Fruit fly (Drosophila melanogaster) whole organism, embryonic: ENCODE data around the gene Gr98c.
A peak's percentile ranks its signal among the peaks of the same experiment; 100 is the strongest.

ENCODE experiments used
- Abd-B ChIP-seq: fragments of 200-800 bp; sonication (Bioruptor generic); optimal IDR thresholded peaks from 2 replicates; lab custom pipeline; 2018; ENCODE audit warnings: missing biosample characterization, mild to moderate bottlenecking, missing genetic modification characterization, moderate library complexity
- Bdp1 ChIP-seq: fragments of 200-800 bp; sonication (Bioruptor generic); optimal IDR thresholded peaks from 3 replicates; lab custom pipeline; 2016; ENCODE audit warnings: missing biosample characterization, missing genetic modification characterization
- CG10209 ChIP-seq: fragments of 200-800 bp; sonication (Bioruptor generic); optimal IDR thresholded peaks from 3 replicates; lab custom pipeline; 2017; ENCODE audit warnings: missing biosample characterization, mild to moderate bottlenecking, missing genetic modification characterization, missing genetic modification reagents
- CG10321 ChIP-seq: fragments of 200-800 bp; sonication (Bioruptor generic); IDR thresholded peaks from 2 replicates; pipeline ENCODE4 v1.3.6; 2022; ENCODE audit warnings: missing biosample characterization, missing genetic modification characterization
- CG11696 ChIP-seq: fragments of 200-800 bp; sonication (Bioruptor generic); IDR thresholded peaks from 2 replicates; pipeline ENCODE4 v1.3.6; 2022; ENCODE audit warnings: missing biosample characterization, missing genetic modification characterization
- CG12299 ChIP-seq: fragments of 200-800 bp; sonication (Bioruptor generic); optimal IDR thresholded peaks from 2 replicates; lab custom pipeline; 2018; ENCODE audit warnings: missing biosample characterization, mild to moderate bottlenecking, missing genetic modification characterization
- CG16813 ChIP-seq: fragments of 200-800 bp; sonication (Bioruptor generic); IDR thresholded peaks from 3 replicates; pipeline ENCODE4 v1.3.6; 2022; ENCODE audit warnings: missing biosample characterization, missing genetic modification characterization; ENCODE audit not compliant: partially characterized antibody
- CG17328 ChIP-seq: fragments of 200-800 bp; sonication (Bioruptor generic); IDR thresholded peaks from 2 replicates; pipeline ENCODE4 v1.3.6; 2022; ENCODE audit warnings: missing biosample characterization, missing genetic modification characterization
- CG18764 ChIP-seq: fragments of 200-800 bp; sonication (Bioruptor generic); optimal IDR thresholded peaks from 3 replicates; lab custom pipeline; 2016; ENCODE audit warnings: missing biosample characterization, missing genetic modification characterization
- CG2678 ChIP-seq: fragments of 200-800 bp; sonication (Bioruptor generic); optimal IDR thresholded peaks from 3 replicates; lab custom pipeline; 2019; ENCODE audit warnings: missing biosample characterization, mild to moderate bottlenecking, missing genetic modification characterization, moderate library complexity
- CG2875 ChIP-seq: fragments of 200-800 bp; sonication (Bioruptor generic); optimal IDR thresholded peaks from 2 replicates; lab custom pipeline; 2017; ENCODE audit warnings: missing biosample characterization, mild to moderate bottlenecking, missing genetic modification characterization, missing genetic modification reagents
- CG30020 ChIP-seq: fragments of 200-800 bp; optimal IDR thresholded peaks from 2 replicates; lab custom pipeline; 2019; ENCODE audit warnings: missing biosample characterization, mild to moderate bottlenecking, missing genetic modification characterization, moderate library complexity
- CG30431 ChIP-seq: fragments of 200-800 bp; sonication (Bioruptor generic); optimal IDR thresholded peaks from 2 replicates; lab custom pipeline; 2017; ENCODE audit warnings: missing biosample characterization, missing genetic modification characterization
- CG31365 ChIP-seq: fragments of 200-800 bp; sonication (Bioruptor generic); optimal IDR thresholded peaks from 2 replicates; lab custom pipeline; 2018; ENCODE audit warnings: missing biosample characterization, mild to moderate bottlenecking, missing genetic modification characterization
- CG4328 ChIP-seq: fragments of 200-800 bp; sonication (Bioruptor generic); optimal IDR thresholded peaks from 3 replicates; lab custom pipeline; 2017; ENCODE audit warnings: missing biosample characterization, missing genetic modification reagents, missing genetic modification characterization
- CG6791 ChIP-seq: fragments of 200-800 bp; sonication (Bioruptor generic); IDR thresholded peaks from 3 replicates; pipeline ENCODE4 v1.3.6; 2022; ENCODE audit warnings: missing biosample characterization, missing genetic modification characterization; ENCODE audit not compliant: partially characterized antibody
- CG7839 ChIP-seq: fragments of 200-800 bp; sonication (Bioruptor generic); optimal IDR thresholded peaks from 3 replicates; lab custom pipeline; 2018; ENCODE audit warnings: missing biosample characterization, mild to moderate bottlenecking, missing genetic modification characterization, moderate library complexity
- CHES-1-like ChIP-seq: fragments of 200-800 bp; sonication (Bioruptor generic); optimal IDR thresholded peaks from 2 replicates; lab custom pipeline; 2016; ENCODE audit warnings: missing biosample characterization, missing genetic modification characterization
- D19B ChIP-seq: fragments of 200-800 bp; sonication (Bioruptor generic); optimal IDR thresholded peaks from 2 replicates; lab custom pipeline; 2017; ENCODE audit warnings: missing biosample characterization, mild to moderate bottlenecking, missing genetic modification characterization
- Deaf1 ChIP-seq: fragments of 200-800 bp; optimal IDR thresholded peaks from 3 replicates; lab custom pipeline; 2019; ENCODE audit warnings: missing biosample characterization, mild to moderate bottlenecking, missing genetic modification characterization, moderate library complexity
- Dfd ChIP-seq, 2 experiments: fragments of >200 bp; optimal IDR thresholded peaks; 2 replicates each; lab custom pipeline; 2017; ENCODE audit warnings: missing biosample characterization in 2 of 2, missing genetic modification characterization in 2 of 2
- Dll ChIP-seq: fragments of 200-800 bp; sonication (Bioruptor generic); IDR thresholded peaks from 4 replicates; pipeline ENCODE4 v1.3.6; 2022; ENCODE audit warnings: missing biosample characterization, missing genetic modification characterization; ENCODE audit not compliant: partially characterized antibody
- Elba2 ChIP-seq: fragments of 200-800 bp; sonication (Bioruptor generic); optimal IDR thresholded peaks from 3 replicates; lab custom pipeline; 2016; ENCODE audit warnings: missing biosample characterization, missing genetic modification characterization
- Fer3 ChIP-seq: fragments of 200-800 bp; sonication (Bioruptor generic); optimal IDR thresholded peaks from 2 replicates; lab custom pipeline; 2018; ENCODE audit warnings: missing biosample characterization, mild to moderate bottlenecking, missing genetic modification characterization, moderate library complexity
- Max ChIP-seq: fragments of 200-800 bp; sonication (Bioruptor generic); optimal IDR thresholded peaks from 2 replicates; lab custom pipeline; 2016; ENCODE audit warnings: missing biosample characterization, mild to moderate bottlenecking, missing genetic modification characterization
- Mes4 ChIP-seq: fragments of 200-800 bp; sonication (Bioruptor generic); optimal IDR thresholded peaks from 2 replicates; lab custom pipeline; 2016; ENCODE audit warnings: missing biosample characterization, missing genetic modification characterization
- Six4 ChIP-seq: fragments of 200-800 bp; sonication (Bioruptor generic); optimal IDR thresholded peaks from 2 replicates; lab custom pipeline; 2016; ENCODE audit warnings: missing biosample characterization, missing genetic modification characterization
- Sox102F ChIP-seq: fragments of 200-800 bp; sonication (Bioruptor generic); optimal IDR thresholded peaks from 2 replicates; lab custom pipeline; 2018; ENCODE audit warnings: missing biosample characterization, mild to moderate bottlenecking, missing genetic modification characterization, moderate library complexity
- YL-1 ChIP-seq: fragments of 200-800 bp; sonication (Bioruptor generic); optimal IDR thresholded peaks from 3 replicates; lab custom pipeline; 2017; ENCODE audit warnings: missing biosample characterization, mild to moderate bottlenecking, missing genetic modification characterization
- ac ChIP-seq: fragments of 200-800 bp; sonication (Bioruptor generic); optimal IDR thresholded peaks from 3 replicates; lab custom pipeline; 2017; ENCODE audit warnings: missing biosample characterization, mild to moderate bottlenecking, missing genetic modification characterization
- ato ChIP-seq: fragments of 200-800 bp; sonication (Bioruptor generic); IDR thresholded peaks from 2 replicates; pipeline ENCODE4 v1.3.6; 2022; ENCODE audit warnings: missing biosample characterization, missing genetic modification characterization; ENCODE audit not compliant: partially characterized antibody
- cad ChIP-seq: fragments of >200 bp; optimal IDR thresholded peaks from 2 replicates; lab custom pipeline; 2017; ENCODE audit warnings: missing biosample characterization, missing genetic modification characterization
- cato ChIP-seq: fragments of 200-800 bp; sonication (Bioruptor generic); optimal IDR thresholded peaks from 2 replicates; lab custom pipeline; 2016; ENCODE audit warnings: missing biosample characterization, missing genetic modification characterization, borderline replicate concordance
- fd102C ChIP-seq: fragments of 200-800 bp; sonication (Bioruptor generic); optimal IDR thresholded peaks from 2 replicates; lab custom pipeline; 2018; ENCODE audit warnings: missing biosample characterization, mild to moderate bottlenecking, missing genetic modification characterization, moderate library complexity
- fd3F ChIP-seq: fragments of 200-800 bp; sonication (Bioruptor generic); optimal IDR thresholded peaks from 2 replicates; lab custom pipeline; 2018; ENCODE audit warnings: missing biosample characterization, mild to moderate bottlenecking, missing genetic modification characterization, moderate library complexity
- gcm2 ChIP-seq: fragments of 200-800 bp; sonication (Bioruptor generic); optimal IDR thresholded peaks from 2 replicates; lab custom pipeline; 2016; ENCODE audit warnings: missing biosample characterization, missing genetic modification characterization
- her ChIP-seq: fragments of 200-800 bp; sonication (Bioruptor generic); optimal IDR thresholded peaks from 2 replicates; lab custom pipeline; 2016; ENCODE audit warnings: missing biosample characterization, missing genetic modification characterization
- jigr1 ChIP-seq: fragments of 200-800 bp; sonication (Bioruptor generic); IDR thresholded peaks from 3 replicates; pipeline ENCODE4 v1.3.6; 2022; ENCODE audit warnings: missing biosample characterization, missing genetic modification characterization
- lab ChIP-seq: fragments of 200-800 bp; sonication (Bioruptor generic); optimal IDR thresholded peaks from 3 replicates; lab custom pipeline; 2017; ENCODE audit warnings: missing biosample characterization, missing genetic modification characterization, mild to moderate bottlenecking, moderate library complexity, missing genetic modification reagents
- mam ChIP-seq: fragments of 200-800 bp; sonication (Bioruptor generic); optimal IDR thresholded peaks from 3 replicates; lab custom pipeline; 2016; ENCODE audit warnings: missing biosample characterization, missing genetic modification characterization
- mld ChIP-seq: fragments of 200-800 bp; sonication (Bioruptor generic); IDR thresholded peaks from 3 replicates; pipeline ENCODE4 v1.3.6; 2022; ENCODE audit warnings: missing biosample characterization, missing genetic modification characterization; ENCODE audit not compliant: partially characterized antibody
- odd ChIP-seq: fragments of 200-800 bp; sonication (Bioruptor generic); optimal IDR thresholded peaks from 2 replicates; lab custom pipeline; 2017; ENCODE audit warnings: missing biosample characterization, mild to moderate bottlenecking, missing genetic modification characterization
- otp ChIP-seq: fragments of 200-800 bp; sonication (Bioruptor generic); IDR thresholded peaks from 3 replicates; pipeline ENCODE4, ENCODE4 v1.3.6; 2022; ENCODE audit warnings: missing biosample characterization, missing genetic modification characterization
- prd ChIP-seq, 3 experiments: fragments of >200 bp in 2 of 3; fragments of 200-800 bp in 1 of 3; sonication (Bioruptor generic) in 1 of 3; optimal IDR thresholded peaks in 2 of 3; IDR thresholded peaks in 1 of 3; 2 replicates in 2 of 3; 3 replicates in 1 of 3; pipeline versions ENCODE4 v1.3.6 to Lab custom; 2017 to 2022; ENCODE audit warnings: missing biosample characterization in 1 of 3, missing genetic modification characterization in 1 of 3
- row ChIP-seq: fragments of 200-800 bp; sonication (Bioruptor generic); IDR thresholded peaks from 3 replicates; pipeline ENCODE4 v1.3.6; 2022; ENCODE audit warnings: missing biosample characterization, missing genetic modification characterization
- schlank ChIP-seq: fragments of 200-800 bp; sonication (Bioruptor generic); optimal IDR thresholded peaks from 2 replicates; lab custom pipeline; 2018; ENCODE audit warnings: missing biosample characterization, mild to moderate bottlenecking, missing genetic modification characterization
- sima ChIP-seq: fragments of 200-800 bp; sonication (Bioruptor generic); optimal IDR thresholded peaks from 2 replicates; lab custom pipeline; 2016; ENCODE audit warnings: missing biosample characterization, missing genetic modification characterization
- slp2 ChIP-seq: fragments of 200-800 bp; sonication (Bioruptor generic); optimal IDR thresholded peaks from 2 replicates; lab custom pipeline; 2016; ENCODE audit warnings: missing biosample characterization, missing genetic modification characterization
- sna ChIP-seq: fragments of 200-800 bp; sonication (Bioruptor generic); IDR thresholded peaks from 2 replicates; pipeline ENCODE4 v1.3.6; 2022; ENCODE audit warnings: missing biosample characterization, missing genetic modification characterization; ENCODE audit not compliant: partially characterized antibody
- ttk ChIP-seq: fragments of 200-800 bp; sonication (Bioruptor generic); IDR thresholded peaks from 2 replicates; pipeline ENCODE4 v2.1.2; 2022; ENCODE audit warnings: missing biosample characterization, missing genetic modification characterization

The Gr98c gene

dm6 chr3R:27569706-27570105 lies 25.5 kb downstream of the Gr98c start (continued):
- TF ChIP-seq Abd-B (GFP tag; lab: Kevin White, UChicago) (no peak), CG31365 (tag; lab: Kevin White, UChicago) (peak; percentile 82), CG11696 (GFP tag; lab: Robert Waterston, UW) (peak; percentile 73), CG4328 (GFP tag; lab: Kevin White, UChicago) (peak; percentile 78), CG30431 (peak; percentile 37), CG6791 (GFP tag; lab: Robert Waterston, UW) (no peak), CG7839 (peak; percentile 93), her (GFP tag; lab: Kevin White, UChicago) (peak; percentile 69), Fer3 (tag; lab: Kevin White, UChicago) (peak; percentile 92), ttk (GFP tag; lab: Robert Waterston, UW) (peak; percentile 83), cato (GFP tag; lab: Kevin White, UChicago) (no peak), CG2875 (GFP tag; lab: Kevin White, UChicago) (peak; percentile 48), Six4 (GFP tag; lab: Kevin White, UChicago) (peak; percentile 83), odd (peak; percentile 64), Elba2 (no peak), jigr1 (GFP tag; lab: Robert Waterston, UW) (peak; percentile 65; the same call in 2 of the 3 replicates), sna (GFP tag; lab: Robert Waterston, UW) (no peak), YL-1 (no peak), CG30020 (no peak), otp (GFP tag; lab: Robert Waterston, UW) (peak; percentile 88), CHES-1-like (GFP tag; lab: Kevin White, UChicago) (peak; percentile 71), Dfd (GFP tag; optimal IDR thresholded peaks at IDR 0.05; lab: Kevin White, UChicago) (no peak), CG2678 (tag; lab: Kevin White, UChicago) (peak; percentile 93), sima (GFP tag; lab: Kevin White, UChicago) (peak; percentile 63), fd102C (no peak), schlank (tag; lab: Kevin White, UChicago) (peak; percentile 51), ac (GFP tag; lab: Kevin White, UChicago) (no peak), mam (peak; percentile 95), Bdp1 (GFP tag; lab: Kevin White, UChicago) (peak; percentile 36), CG12299 (peak; percentile 14), lab (GFP tag; lab: Kevin White, UChicago) (peak; percentile 95), CG10321 (peak; percentile 55), Deaf1 (tag; lab: Kevin White, UChicago) (no peak), fd3F (GFP tag; lab: Kevin White, UChicago) (peak; percentile 72), Sox102F (GFP tag; lab: Kevin White, UChicago) (no peak), CG18764 (GFP tag; lab: Kevin White, UChicago) (peak; percentile 80), CG10209 (GFP tag; lab: Kevin White, UChicago) (peak; percentile 69), Dll (GFP tag; lab: Robert Waterston, UW) (no peak), ato (GFP tag; lab: Robert Waterston, UW) (no peak), row (GFP tag; lab: Robert Waterston, UW) (peak; percentile 86), CG16813 (GFP tag; lab: Robert Waterston, UW) (no peak), CG17328 (GFP tag; lab: Robert Waterston, UW) (peak; percentile 83), Mes4 (GFP tag; lab: Kevin White, UChicago) (peak; percentile 58), mld (GFP tag; lab: Robert Waterston, UW) (no peak), gcm2 (GFP tag; lab: Kevin White, UChicago) (no peak), Max (peak; percentile 77), slp2 (GFP tag; lab: Kevin White, UChicago) (peak; percentile 56), D19B (peak; percentile 70), prd (optimal IDR thresholded peaks at IDR 0.05; lab: Kevin White, UChicago) (no peak), prd (GFP tag; IDR thresholded peaks at IDR 0.05; lab: Robert Waterston, UW) (peak; percentile 91), cad (GFP tag; lab: Kevin White, UChicago) (no peak)
